Worm (Caenorhabditis elegans): ENCODE results near the gene elo-9.

DNA sequence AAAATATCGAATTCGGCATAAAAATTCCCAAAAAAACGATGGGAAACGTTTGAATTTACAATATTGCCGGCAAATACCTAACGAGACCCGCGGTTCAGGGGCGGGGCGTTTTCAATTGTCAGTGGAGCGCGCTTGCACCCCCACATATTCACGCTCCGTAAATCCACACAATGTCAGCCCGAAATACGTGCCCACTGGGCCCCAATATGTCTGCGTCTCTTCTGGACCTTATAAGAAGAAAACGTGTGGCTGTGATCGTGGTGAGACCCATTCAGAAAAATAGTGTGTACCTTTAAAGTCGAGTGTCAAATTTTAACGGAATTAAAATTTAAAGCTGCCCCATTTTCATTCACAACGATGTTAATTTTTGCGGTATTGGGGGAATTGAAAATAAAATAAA lies 40.6 kb upstream of the elo-9 start:
- TF ChIP-seq nhr-76 (tag; optimal IDR thresholded peaks at IDR 0.05) (no peak), elt-3 (tag; optimal IDR thresholded peaks at IDR 0.05) (no peak), nhr-12 (tag; optimal IDR thresholded peaks at IDR 0.05) (no peak)

Data from whole organism, mixed stage, embryonic.